Fruit fly (Drosophila melanogaster) whole organism, embryonic: Measurements from ENCODE around the gene lva.

Experiments
- ATbp ChIP-seq: fragments of 200-800 bp; sonication (Bioruptor generic); optimal IDR thresholded peaks from 2 replicates; lab custom pipeline; 2017; ENCODE audit warnings: missing biosample characterization, mild to moderate bottlenecking, missing genetic modification characterization, missing genetic modification reagents
- CG10209 ChIP-seq: fragments of 200-800 bp; sonication (Bioruptor generic); optimal IDR thresholded peaks from 3 replicates; lab custom pipeline; 2017; ENCODE audit warnings: missing biosample characterization, mild to moderate bottlenecking, missing genetic modification characterization, missing genetic modification reagents
- CG10267 ChIP-seq: fragments of 200-800 bp; sonication (Bioruptor generic); optimal IDR thresholded peaks from 2 replicates; lab custom pipeline; 2018; ENCODE audit warnings: missing biosample characterization, mild to moderate bottlenecking, missing genetic modification characterization, moderate library complexity
- CG10959 ChIP-seq: fragments of 200-800 bp; sonication (Bioruptor generic); IDR thresholded peaks from 2 replicates; pipeline ENCODE4 v1.3.6; 2022; ENCODE audit warnings: missing biosample characterization, missing genetic modification characterization
- CG10979 ChIP-seq: fragments of 200-800 bp; sonication (Bioruptor generic); optimal IDR thresholded peaks from 2 replicates; lab custom pipeline; 2018; ENCODE audit warnings: missing biosample characterization, mild to moderate bottlenecking, missing genetic modification characterization, moderate library complexity
- CG12155 ChIP-seq: fragments of 200-800 bp; sonication (Bioruptor generic); optimal IDR thresholded peaks from 3 replicates; lab custom pipeline; 2016; ENCODE audit warnings: missing biosample characterization, missing genetic modification characterization
- CG13894 ChIP-seq: fragments of 200-800 bp; sonication (Bioruptor generic); optimal IDR thresholded peaks from 3 replicates; lab custom pipeline; 2018; ENCODE audit warnings: missing biosample characterization, mild to moderate bottlenecking, missing genetic modification characterization, moderate library complexity
- CG14860 ChIP-seq: fragments of 200-800 bp; sonication (Bioruptor generic); IDR thresholded peaks from 3 replicates; pipeline ENCODE4 v1.3.6; 2022; ENCODE audit warnings: missing biosample characterization, missing genetic modification characterization; ENCODE audit not compliant: partially characterized antibody
- CG1603 ChIP-seq: fragments of 200-800 bp; sonication (Bioruptor generic); optimal IDR thresholded peaks from 2 replicates; lab custom pipeline; 2019; ENCODE audit warnings: missing biosample characterization, mild to moderate bottlenecking, missing genetic modification characterization, moderate library complexity
- CG17612 ChIP-seq: fragments of 200-800 bp; sonication (Bioruptor generic); IDR thresholded peaks from 2 replicates; pipeline ENCODE4 v1.3.6; 2022; ENCODE audit warnings: missing biosample characterization, missing genetic modification characterization
- CG18262 ChIP-seq: fragments of 200-800 bp; optimal IDR thresholded peaks from 3 replicates; lab custom pipeline; 2019; ENCODE audit warnings: missing biosample characterization, mild to moderate bottlenecking, missing genetic modification characterization, moderate library complexity
- CG2202 ChIP-seq: fragments of 200-800 bp; sonication (Bioruptor generic); optimal IDR thresholded peaks from 2 replicates; lab custom pipeline; 2018; ENCODE audit warnings: missing biosample characterization, mild to moderate bottlenecking, missing genetic modification characterization
- CG2678 ChIP-seq: fragments of 200-800 bp; sonication (Bioruptor generic); optimal IDR thresholded peaks from 3 replicates; lab custom pipeline; 2019; ENCODE audit warnings: missing biosample characterization, mild to moderate bottlenecking, missing genetic modification characterization, moderate library complexity
- CG2712 ChIP-seq: fragments of 200-800 bp; optimal IDR thresholded peaks from 3 replicates; lab custom pipeline; 2019; ENCODE audit warnings: missing biosample characterization, mild to moderate bottlenecking, missing genetic modification characterization, moderate library complexity
- CG30403 ChIP-seq: fragments of 200-800 bp; sonication (Bioruptor generic); optimal IDR thresholded peaks from 3 replicates; lab custom pipeline; 2016; ENCODE audit warnings: missing biosample characterization, missing genetic modification characterization
- CG34422 ChIP-seq: fragments of 200-800 bp; sonication (Bioruptor generic); IDR thresholded peaks from 3 replicates; pipeline ENCODE4 v1.3.6; 2022; ENCODE audit warnings: missing biosample characterization, missing genetic modification characterization
- CG3838 ChIP-seq: fragments of 200-800 bp; sonication (Bioruptor generic); optimal IDR thresholded peaks from 3 replicates; lab custom pipeline; 2016; ENCODE audit warnings: missing biosample characterization, missing genetic modification characterization
- CG7556 ChIP-seq: fragments of 200-800 bp; sonication (Bioruptor generic); optimal IDR thresholded peaks from 2 replicates; lab custom pipeline; 2017; ENCODE audit warnings: missing biosample characterization, mild to moderate bottlenecking, missing genetic modification characterization
- CG9727 ChIP-seq: fragments of 200-800 bp; sonication (Bioruptor generic); optimal IDR thresholded peaks from 3 replicates; lab custom pipeline; 2017; ENCODE audit warnings: missing biosample characterization, mild to moderate bottlenecking, missing genetic modification characterization
- CG9817 ChIP-seq: fragments of 200-800 bp; sonication (Bioruptor generic); optimal IDR thresholded peaks from 2 replicates; lab custom pipeline; 2018; ENCODE audit warnings: missing biosample characterization, mild to moderate bottlenecking, missing genetic modification characterization, moderate library complexity
- CHES-1-like ChIP-seq: fragments of 200-800 bp; sonication (Bioruptor generic); optimal IDR thresholded peaks from 2 replicates; lab custom pipeline; 2016; ENCODE audit warnings: missing biosample characterization, missing genetic modification characterization
- Dp ChIP-seq: fragments of 200-800 bp; sonication (Bioruptor generic); optimal IDR thresholded peaks from 2 replicates; lab custom pipeline; 2018; ENCODE audit warnings: missing biosample characterization, mild to moderate bottlenecking, missing genetic modification characterization, moderate library complexity
- E2f1 ChIP-seq: fragments of 200-800 bp; sonication (Bioruptor generic); IDR thresholded peaks from 2 replicates; pipeline ENCODE4 v1.3.6; 2022; ENCODE audit warnings: missing biosample characterization, missing genetic modification characterization
- E2f2 ChIP-seq: fragments of 200-800 bp; sonication (Bioruptor generic); IDR thresholded peaks from 2 replicates; pipeline ENCODE4 v1.3.6; 2022; ENCODE audit warnings: missing biosample characterization, missing genetic modification characterization
- Gsc ChIP-seq: fragments of 200-800 bp; sonication (Bioruptor generic); IDR thresholded peaks from 2 replicates; pipeline ENCODE4 v1.3.6; 2022; ENCODE audit warnings: missing biosample characterization, missing genetic modification characterization
- Gug ChIP-seq: fragments of 200-800 bp; sonication (Bioruptor generic); IDR thresholded peaks from 4 replicates; pipeline ENCODE4 v1.3.6; 2022; ENCODE audit warnings: missing biosample characterization, missing genetic modification characterization
- H15 ChIP-seq: fragments of 200-800 bp; sonication (Bioruptor generic); IDR thresholded peaks from 3 replicates; pipeline ENCODE4 v1.3.6; 2022; ENCODE audit warnings: missing biosample characterization, missing genetic modification characterization
- Hr39 ChIP-seq: fragments of >200 bp; optimal IDR thresholded peaks from 2 replicates; lab custom pipeline; 2017
- Med ChIP-seq: fragments of 200-800 bp; sonication (Bioruptor generic); peaks from one replicate; lab custom pipeline; 2016; ENCODE audit warnings: missing biosample characterization, missing genetic modification characterization, mild to moderate bottlenecking, inconsistent platforms, moderate library complexity
- Nf-YC ChIP-seq: fragments of 200-800 bp; optimal IDR thresholded peaks from 3 replicates; lab custom pipeline; 2019; ENCODE audit warnings: missing biosample characterization, mild to moderate bottlenecking, missing genetic modification characterization, moderate library complexity
- Ssrp ChIP-seq: fragments of 200-800 bp; sonication (Bioruptor generic); optimal IDR thresholded peaks from 2 replicates; lab custom pipeline; 2018; ENCODE audit warnings: missing biosample characterization, mild to moderate bottlenecking, missing genetic modification characterization, moderate library complexity
- Xrp1 ChIP-seq: fragments of 200-800 bp; sonication (Bioruptor generic); IDR thresholded peaks from 2 replicates; pipeline ENCODE4 v1.3.6; 2022; ENCODE audit warnings: missing biosample characterization, missing genetic modification characterization
- al ChIP-seq: fragments of 200-800 bp; sonication (Bioruptor generic); IDR thresholded peaks from 2 replicates; pipeline ENCODE4 v1.3.6; 2022; ENCODE audit warnings: missing biosample characterization, missing genetic modification characterization
- ara ChIP-seq: fragments of 200-800 bp; sonication (Bioruptor generic); IDR thresholded peaks from 2 replicates; pipeline ENCODE4 v1.3.6; 2022; ENCODE audit warnings: missing biosample characterization, missing genetic modification characterization
- bsh ChIP-seq, 2 experiments: fragments of 200-800 bp; sonication (Bioruptor generic); optimal IDR thresholded peaks; 2 replicates each; lab custom pipeline; 2017 to 2018; ENCODE audit warnings: mild to moderate bottlenecking in 2 of 2, missing biosample characterization in 2 of 2, missing genetic modification characterization in 2 of 2, moderate library complexity in 1 of 2
- cato ChIP-seq: fragments of 200-800 bp; sonication (Bioruptor generic); optimal IDR thresholded peaks from 2 replicates; lab custom pipeline; 2016; ENCODE audit warnings: missing biosample characterization, missing genetic modification characterization, borderline replicate concordance
- chm ChIP-seq: fragments of 200-800 bp; sonication (Bioruptor generic); IDR thresholded peaks from 2 replicates; pipeline ENCODE4 v1.3.6; 2022; ENCODE audit warnings: missing biosample characterization, missing genetic modification characterization
- crol ChIP-seq: fragments of 200-800 bp; sonication (Bioruptor generic); IDR thresholded peaks from 2 replicates; pipeline ENCODE4 v1.3.6; 2022; ENCODE audit warnings: missing biosample characterization, missing genetic modification characterization
- dmrt99B ChIP-seq: fragments of 200-800 bp; sonication (Bioruptor generic); optimal IDR thresholded peaks from 2 replicates; lab custom pipeline; 2018; ENCODE audit warnings: missing biosample characterization, mild to moderate bottlenecking, missing genetic modification characterization, moderate library complexity
- nmo ChIP-seq: fragments of 200-800 bp; sonication (Bioruptor generic); optimal IDR thresholded peaks from 2 replicates; lab custom pipeline; 2018; ENCODE audit warnings: missing biosample characterization, mild to moderate bottlenecking, missing genetic modification characterization, moderate library complexity
- onecut ChIP-seq: fragments of 200-800 bp; sonication (Bioruptor generic); IDR thresholded peaks from 2 replicates; pipeline ENCODE4 v1.3.6; 2022; ENCODE audit warnings: missing biosample characterization, missing genetic modification characterization
- phol ChIP-seq: fragments of 200-800 bp; sonication (Bioruptor generic); optimal IDR thresholded peaks from 3 replicates; lab custom pipeline; 2018; ENCODE audit warnings: missing biosample characterization, mild to moderate bottlenecking, missing genetic modification characterization, moderate library complexity
- prd ChIP-seq, 3 experiments: fragments of >200 bp in 2 of 3; fragments of 200-800 bp in 1 of 3; sonication (Bioruptor generic) in 1 of 3; optimal IDR thresholded peaks in 2 of 3; IDR thresholded peaks in 1 of 3; 2 replicates in 2 of 3; 3 replicates in 1 of 3; pipeline versions ENCODE4 v1.3.6 to Lab custom; 2017 to 2022; ENCODE audit warnings: missing biosample characterization in 1 of 3, missing genetic modification characterization in 1 of 3
- sisA ChIP-seq: fragments of 200-800 bp; sonication (Bioruptor generic); IDR thresholded peaks from 2 replicates; pipeline ENCODE4 v1.3.6; 2022; ENCODE audit warnings: missing biosample characterization, missing genetic modification characterization
- ttk ChIP-seq: fragments of 200-800 bp; sonication (Bioruptor generic); IDR thresholded peaks from 2 replicates; pipeline ENCODE4 v2.1.2; 2022; ENCODE audit warnings: missing biosample characterization, missing genetic modification characterization
- usp ChIP-seq: fragments of >200 bp; optimal IDR thresholded peaks from 2 replicates; lab custom pipeline; 2017; ENCODE audit warnings: missing biosample characterization, missing genetic modification characterization
- vfl ChIP-seq: fragments of 200-800 bp; sonication (Bioruptor generic); optimal IDR thresholded peaks from 2 replicates; lab custom pipeline; 2016; ENCODE audit warnings: missing biosample characterization, missing genetic modification characterization
- wor ChIP-seq: fragments of 200-800 bp; sonication (Bioruptor generic); IDR thresholded peaks from 2 replicates; pipeline ENCODE4 v1.3.6; 2022; ENCODE audit warnings: missing biosample characterization, missing genetic modification characterization
- zen ChIP-seq: fragments of 200-800 bp; sonication (Bioruptor generic); optimal IDR thresholded peaks from 3 replicates; lab custom pipeline; 2018; ENCODE audit warnings: missing biosample characterization, mild to moderate bottlenecking, missing genetic modification characterization, moderate library complexity
- zfh1 ChIP-seq: fragments of 200-800 bp; sonication (Bioruptor generic); IDR thresholded peaks from 3 replicates; pipeline ENCODE4 v1.3.6; 2022; ENCODE audit warnings: missing biosample characterization, missing genetic modification characterization

lva gene

DNA sequence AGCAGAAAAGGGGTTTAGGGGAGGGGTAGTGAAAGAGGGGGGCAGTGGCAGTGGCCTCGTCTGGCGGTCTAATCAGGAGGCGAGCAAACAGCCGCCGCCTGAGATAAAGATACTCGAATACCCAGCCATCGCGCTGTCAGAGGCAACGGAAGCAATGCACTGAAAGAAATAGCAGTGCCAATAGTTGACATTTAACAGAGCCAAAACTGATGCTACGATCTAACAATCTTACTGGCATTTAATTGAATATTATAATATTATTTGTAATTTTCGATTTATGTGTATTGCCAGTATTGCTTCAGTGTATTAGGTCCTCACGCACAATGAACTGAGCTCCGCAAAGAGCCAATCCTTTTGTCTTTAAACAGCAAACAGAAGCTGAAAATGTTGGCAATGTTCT, 47.7 kb upstream of the lva start (continued):
- 0 out of 3 replicates have a peak, but pooled peaks have one; percentile 28 for TF ChIP-seq H15 (GFP tag; lab: Robert Waterston, UW)
- no peak for TF ChIP-seq chm (GFP tag; lab: Robert Waterston, UW)
- no peak for TF ChIP-seq CG2202 (tag; lab: Kevin White, UChicago)
- 0 out of 3 replicates have a peak, but pooled peaks have one; percentile 49 for TF ChIP-seq CG34422 (GFP tag; lab: Robert Waterston, UW)
- no peak for TF ChIP-seq zen (tag; lab: Kevin White, UChicago)
- peak; percentile 5 for TF ChIP-seq CG7556
- peak; percentile 57 for TF ChIP-seq crol (GFP tag; lab: Robert Waterston, UW)
- no peak for TF ChIP-seq Nf-YC (tag; lab: Kevin White, UChicago)
- peak; percentile 18; the same call in 1 of the 2 replicates for TF ChIP-seq onecut
- TF ChIP-seq Ssrp = peak; percentile 25
- TF ChIP-seq nmo = peak; percentile 47
- TF ChIP-seq CG13894 = no peak
- no peak for TF ChIP-seq cato (GFP tag; lab: Kevin White, UChicago)
- TF ChIP-seq E2f2 (GFP tag; lab: Robert Waterston, UW) = peak; percentile 15; the same call in 1 of the 2 replicates
- no peak for TF ChIP-seq al (GFP tag; lab: Robert Waterston, UW)
- TF ChIP-seq CG9817 (tag; lab: Kevin White, UChicago) = no peak
- peak; percentile 31; the same call in 1 of the 2 replicates for TF ChIP-seq E2f1 (GFP tag; lab: Robert Waterston, UW)
- TF ChIP-seq Dp (GFP tag; lab: Kevin White, UChicago) = no peak
- TF ChIP-seq CG2678 = peak; percentile 21
- peak; percentile 36 for TF ChIP-seq phol (tag; lab: Kevin White, UChicago)
- peak; percentile 43; the same call in 1 of the 2 replicates for TF ChIP-seq Xrp1 (GFP tag; lab: Robert Waterston, UW)
- TF ChIP-seq CG14860 (GFP tag; lab: Robert Waterston, UW) = no peak
- TF ChIP-seq ara (GFP tag; lab: Robert Waterston, UW) = no peak
- peak; percentile 46 for TF ChIP-seq Med
- no peak for TF ChIP-seq wor
- peak; percentile 0 for TF ChIP-seq CG10209 (GFP tag; lab: Kevin White, UChicago)
- TF ChIP-seq CG17612 (GFP tag; lab: Robert Waterston, UW) = no peak
- TF ChIP-seq CG10959 (GFP tag; lab: Robert Waterston, UW) = peak; percentile 39; the same call in 1 of the 2 replicates
- peak; percentile 45; the same call in 1 of the 2 replicates for TF ChIP-seq ttk (GFP tag; lab: Robert Waterston, UW)
- TF ChIP-seq Hr39 (lab: Kevin White, UChicago) = no peak
- TF ChIP-seq vfl (GFP tag; lab: Kevin White, UChicago) = no peak
- TF ChIP-seq CG1603 (tag; lab: Kevin White, UChicago) = peak; percentile 37
- TF ChIP-seq CG9727 (GFP tag; lab: Kevin White, UChicago) = peak; percentile 21
- TF ChIP-seq dmrt99B (tag; lab: Kevin White, UChicago) = peak; percentile 36
- no peak for TF ChIP-seq CG10267 (tag; lab: Kevin White, UChicago)
- no peak for TF ChIP-seq CHES-1-like
- TF ChIP-seq zfh1 (GFP tag; lab: Robert Waterston, UW) = peak; percentile 49; the same call in 1 of the 3 replicates
- TF ChIP-seq Gsc = no peak
- TF ChIP-seq CG30403 (GFP tag; lab: Kevin White, UChicago) = peak; percentile 5
- no peak for TF ChIP-seq CG3838 (GFP tag; lab: Kevin White, UChicago)
- no peak for TF ChIP-seq prd (optimal IDR thresholded peaks at IDR 0.05; lab: Kevin White, UChicago)
- peak; percentile 34; the same call in 1 of the 3 replicates for TF ChIP-seq prd (GFP tag; IDR thresholded peaks at IDR 0.05; lab: Robert Waterston, UW)
- peak; percentile 37 for TF ChIP-seq CG2712 (tag; lab: Kevin White, UChicago)
- TF ChIP-seq usp (GFP tag; lab: Kevin White, UChicago) = no peak
- TF ChIP-seq bsh (GFP tag; optimal IDR thresholded peaks at IDR 0.05; lab: Kevin White, UChicago) = peak in 1 of 2 experiments; percentile 33
- TF ChIP-seq CG18262 (tag; lab: Kevin White, UChicago) = peak; percentile 37
- peak; percentile 37 for TF ChIP-seq CG10979 (tag; lab: Kevin White, UChicago)
- no peak for TF ChIP-seq ATbp (GFP tag; lab: Kevin White, UChicago)
- TF ChIP-seq CG12155 (GFP tag; lab: Kevin White, UChicago) = no peak
- 0 out of 4 replicates have a peak, but pooled peaks have one; percentile 10 for TF ChIP-seq Gug (GFP tag; lab: Robert Waterston, UW)
- TF ChIP-seq sisA (GFP tag; lab: Robert Waterston, UW) = 0 out of 2 replicates have a peak, but pooled peaks have one; percentile 9
